Worm (Caenorhabditis elegans) whole organism, L1 larva: ENCODE data around the gene ttr-52.

ENCODE experiments used
- ceh-82 ChIP-seq, 3 experiments: fragments of 150-350 bp in 1 of 3; sonication (generic microtip) in 2 of 3; optimal IDR thresholded peaks; 2 replicates each; lab custom pipeline; 2014 to 2017; ENCODE audit warnings: missing biosample characterization in 3 of 3, missing genetic modification characterization in 3 of 3
- elt-3 ChIP-seq, 6 experiments: fragments of 150-350 bp in 1 of 6; sonication (generic microtip); optimal IDR thresholded peaks; 2 replicates each; lab custom pipeline; 2017 to 2018; ENCODE audit warnings: missing biosample characterization in 6 of 6, missing genetic modification characterization in 6 of 6, inconsistent platforms in 1 of 6
- fkh-10 ChIP-seq: sonication (generic microtip); optimal IDR thresholded peaks from 2 replicates; lab custom pipeline; 2017; ENCODE audit warnings: missing biosample characterization, missing genetic modification reagents, missing genetic modification characterization
- fos-1 ChIP-seq: fragments of 150-350 bp; optimal IDR thresholded peaks from 2 replicates; lab custom pipeline; 2014; ENCODE audit warnings: missing biosample characterization, missing genetic modification characterization
- irx-1 ChIP-seq: sonication (generic microtip); optimal IDR thresholded peaks from 2 replicates; lab custom pipeline; 2016; ENCODE audit warnings: missing genetic modification characterization, missing compliant biosample characterization
- lin-35 ChIP-seq, 2 experiments: fragments of 150-350 bp; optimal IDR thresholded peaks; 2 replicates each; lab custom pipeline; 2014; ENCODE audit warnings: missing biosample characterization in 2 of 2, missing genetic modification characterization in 2 of 2, missing genetic modification reagents in 2 of 2
- lin-39 ChIP-seq: fragments of 150-350 bp; optimal IDR thresholded peaks from 2 replicates; lab custom pipeline; 2014; ENCODE audit warnings: missing biosample characterization, missing genetic modification reagents, missing genetic modification characterization
- nhr-237 ChIP-seq: fragments of 150-350 bp; optimal IDR thresholded peaks from 2 replicates; lab custom pipeline; 2014; ENCODE audit warnings: missing biosample characterization, missing genetic modification characterization
- nhr-76 ChIP-seq: sonication (generic microtip); optimal IDR thresholded peaks from 2 replicates; lab custom pipeline; 2017; ENCODE audit warnings: missing biosample characterization, missing genetic modification characterization
- snpc-4 ChIP-seq: fragments of 150-350 bp; optimal IDR thresholded peaks from 2 replicates; lab custom pipeline; 2014; ENCODE audit warnings: missing biosample characterization, missing genetic modification characterization
- sox-4 ChIP-seq: sonication (generic microtip); optimal IDR thresholded peaks from 2 replicates; lab custom pipeline; 2016; ENCODE audit warnings: missing genetic modification characterization, missing compliant biosample characterization
- unc-98 ChIP-seq: fragments of 200-800 bp; sonication (Bioruptor generic); IDR thresholded peaks from 2 replicates; pipeline ENCODE4 v1.3.6; 2022; ENCODE audit warnings: missing genetic modification characterization, missing compliant biosample characterization
- xbp-1 ChIP-seq: sonication (generic microtip); optimal IDR thresholded peaks from 2 replicates; lab custom pipeline; 2016; ENCODE audit warnings: missing genetic modification characterization, missing compliant biosample characterization
- ztf-4 ChIP-seq: fragments of 150-350 bp; optimal IDR thresholded peaks from 2 replicates; lab custom pipeline; 2014; ENCODE audit warnings: missing biosample characterization, missing genetic modification characterization

- TF ChIP-seq sox-4 (tag; lab: Kevin White, UChicago) (no peak), irx-1 (no peak), elt-3 (tag; optimal IDR thresholded peaks at IDR 0.05; lab: Kevin White, UChicago) (no peak), fos-1 (tag; lab: Kevin White, UChicago) (no peak), nhr-237 (no peak), lin-39 (no peak), fkh-10 (GFP tag; lab: Kevin White, UChicago) (no peak), xbp-1 (no peak), nhr-76 (tag; lab: Kevin White, UChicago) (no peak), snpc-4 (tag; lab: Kevin White, UChicago) (no peak), ceh-82 (tag; optimal IDR thresholded peaks at IDR 0.05; lab: Kevin White, UChicago) (no peak), lin-35 (GFP tag; optimal IDR thresholded peaks at IDR 0.05; lab: Kevin White, UChicago) (no peak), unc-98 (GFP tag; lab: Robert Waterston, UW) (no peak), ztf-4 (tag; lab: Kevin White, UChicago) (no peak)
Measured at ce11 chrIII:13393239-13393638, 11.3 kb upstream of the ttr-52 start, which contains the start of gene dnj-17.
